Worm (Caenorhabditis elegans) whole organism, midembryonic: ENCODE data around the gene C05E7.3.

Experiments used
- cog-1 ChIP-seq: sonication (generic microtip); optimal IDR thresholded peaks from 2 replicates; lab custom pipeline; 2016; ENCODE audit warnings: missing genetic modification characterization, missing compliant biosample characterization
- flt-1 ChIP-seq: fragments of 200-800 bp; sonication (Bioruptor generic); IDR thresholded peaks from 2 replicates; pipeline ENCODE4 v1.3.6; 2022; ENCODE audit warnings: missing genetic modification characterization, missing compliant biosample characterization
- tab-1 ChIP-seq: fragments of 200-800 bp; sonication (Bioruptor generic); IDR thresholded peaks from 2 replicates; pipeline ENCODE4 v1.3.6; 2022; ENCODE audit warnings: missing genetic modification characterization, missing compliant biosample characterization

ce11 chrX:12996161-12996560 lies 49.7 kb upstream of the C05E7.3 start:
- TF ChIP-seq cog-1 (tag; lab: Kevin White, UChicago) (no peak), tab-1 (no peak), flt-1 (GFP tag; lab: Robert Waterston, UW) (no peak)
